Fruit fly (Drosophila melanogaster): ENCODE data around the gene CG13877.

Gene CG13877

dm6 chr3L:224004-224951, 6.4 kb downstream of the CG13877 start (continued):
- TF ChIP-seq CG34376 (GFP tag; optimal IDR thresholded peaks at IDR 0.05) (peak; percentile 64), pzg (GFP tag; optimal IDR thresholded peaks at IDR 0.05) (peak; percentile 20), ERR (GFP tag; optimal IDR thresholded peaks at IDR 0.05) (peak; percentile 40), chm (GFP tag; IDR thresholded peaks at IDR 0.05) (peak; percentile 82), rib (GFP tag; IDR thresholded peaks at IDR 0.05) (peak; percentile 30), scrt (GFP tag; optimal IDR thresholded peaks at IDR 0.05) (peak; percentile 98), Six4 (GFP tag; optimal IDR thresholded peaks at IDR 0.05) (no peak), CG17359 (tag; optimal IDR thresholded peaks at IDR 0.05) (peak; percentile 10), CG17186 (GFP tag; optimal IDR thresholded peaks at IDR 0.05) (no peak), inv (GFP tag; IDR thresholded peaks at IDR 0.05; ENCODE audit: partially characterized antibody) (0 out of 2 replicates have a peak, but pooled peaks have one; percentile 19), MBD-R2 (GFP tag; IDR thresholded peaks at IDR 0.05) (no peak), CG3995 (GFP tag; optimal IDR thresholded peaks at IDR 0.05) (no peak), HmgD (GFP tag; optimal IDR thresholded peaks at IDR 0.05) (no peak), Dip3 (GFP tag; optimal IDR thresholded peaks at IDR 0.05) (no peak), CG5953 (GFP tag; IDR thresholded peaks at IDR 0.05) (peak; percentile 55; the same call in 1 of the 2 replicates), Dll (GFP tag; IDR thresholded peaks at IDR 0.05; ENCODE audit: partially characterized antibody) (peak; percentile 32; the same call in 1 of the 4 replicates), mirr (GFP tag; optimal IDR thresholded peaks at IDR 0.05) (peak; percentile 31), CG8478 (optimal IDR thresholded peaks at IDR 0.05) (peak; percentile 86), YL-1 (GFP tag; optimal IDR thresholded peaks at IDR 0.05) (peak; percentile 91), nerfin-2 (GFP tag; IDR thresholded peaks at IDR 0.05; ENCODE audit: partially characterized antibody) (0 out of 2 replicates have a peak, but pooled peaks have one; percentile 29), unc-4 (GFP tag; IDR thresholded peaks at IDR 0.05; ENCODE audit: partially characterized antibody) (no peak), CG11695 (GFP tag; IDR thresholded peaks at IDR 0.05) (peak; percentile 6; the same call in 1 of the 3 replicates), Fer3 (tag; optimal IDR thresholded peaks at IDR 0.05) (no peak), CG10462 (GFP tag; optimal IDR thresholded peaks at IDR 0.05) (no peak), tll (GFP tag; optimal IDR thresholded peaks at IDR 0.05) (no peak), ttk (GFP tag; IDR thresholded peaks at IDR 0.05) (no peak), CG8089 (GFP tag; optimal IDR thresholded peaks at IDR 0.05) (peak; percentile 4), gem (tag; optimal IDR thresholded peaks at IDR 0.05) (no peak), CG11398 (GFP tag; optimal IDR thresholded peaks at IDR 0.05) (peak; percentile 36), CG15514 (GFP tag; optimal IDR thresholded peaks at IDR 0.05) (peak; percentile 18), CG2199 (GFP tag; IDR thresholded peaks at IDR 0.05) (peak; percentile 74; the same call in 1 of the 3 replicates), CG12391 (tag; optimal IDR thresholded peaks at IDR 0.05) (no peak), CG11085 (GFP tag; IDR thresholded peaks at IDR 0.05) (peak; percentile 5; the same call in 1 of the 2 replicates), cato (GFP tag; optimal IDR thresholded peaks at IDR 0.05; ENCODE audit: borderline replicate concordance) (no peak), otp (GFP tag; IDR thresholded peaks at IDR 0.05) (peak; percentile 10; the same call in 1 of the 3 replicates), MTF-1 (GFP tag; optimal IDR thresholded peaks at IDR 0.05; ENCODE audit: borderline replicate concordance) (peak; percentile 57), TFAM (GFP tag; optimal IDR thresholded peaks at IDR 0.05) (no peak), CG14014 (GFP tag; IDR thresholded peaks at IDR 0.05) (peak; percentile 32; the same call in 1 of the 2 replicates), CTCF (GFP tag; optimal IDR thresholded peaks at IDR 0.05) (no peak), twi (tag; optimal IDR thresholded peaks at IDR 0.05) (peak; percentile 1), CG32532 (GFP tag; IDR thresholded peaks at IDR 0.05) (peak; percentile 32; the same call in 1 of the 2 replicates), lov (optimal IDR thresholded peaks at IDR 0.05) (no peak), lov (GFP tag; IDR thresholded peaks at IDR 0.05) (peak; percentile 77; the same call in 1 of the 3 replicates), shn (GFP tag; optimal IDR thresholded peaks at IDR 0.05) (no peak), CG10431 (GFP tag; optimal IDR thresholded peaks at IDR 0.05) (peak; percentile 58), Dp (GFP tag; optimal IDR thresholded peaks at IDR 0.05) (no peak), gsb (GFP tag; IDR thresholded peaks at IDR 0.05) (peak; percentile 43; the same call in 1 of the 2 replicates), Hmr (GFP tag; optimal IDR thresholded peaks at IDR 0.05) (peak; percentile 49)
